Worm (Caenorhabditis elegans) whole organism, L4/young adult: Measurements from ENCODE around the gene F36D3.1.

Source experiments
- W03F9.2 ChIP-seq: fragments of 150-350 bp; optimal IDR thresholded peaks from 2 replicates; lab custom pipeline; 2014; ENCODE audit warnings: missing biosample characterization, missing genetic modification characterization
- dao-5 ChIP-seq: sonication (generic microtip); optimal IDR thresholded peaks from 2 replicates; lab custom pipeline; 2016; ENCODE audit warnings: missing genotype, missing genetic modification characterization, moderate library complexity, missing compliant biosample characterization
- him-1 ChIP-seq: sonication (generic microtip); optimal IDR thresholded peaks from 2 replicates; lab custom pipeline; 2016; ENCODE audit warnings: missing genotype, missing genetic modification reagents, missing genetic modification characterization, missing compliant biosample characterization

- TF ChIP-seq dao-5 (no peak), W03F9.2 (tag; lab: Kevin White, UChicago) (no peak), him-1 (tag; lab: Kevin White, UChicago) (no peak)
These were observed 34.8 kb downstream of the F36D3.1 start, which contains the start of gene cpr-2 for ce11 chrV:16534000-16534399.
